Fruit fly (Drosophila melanogaster): ENCODE results near the gene Flo2.

The Flo2 gene

DNA sequence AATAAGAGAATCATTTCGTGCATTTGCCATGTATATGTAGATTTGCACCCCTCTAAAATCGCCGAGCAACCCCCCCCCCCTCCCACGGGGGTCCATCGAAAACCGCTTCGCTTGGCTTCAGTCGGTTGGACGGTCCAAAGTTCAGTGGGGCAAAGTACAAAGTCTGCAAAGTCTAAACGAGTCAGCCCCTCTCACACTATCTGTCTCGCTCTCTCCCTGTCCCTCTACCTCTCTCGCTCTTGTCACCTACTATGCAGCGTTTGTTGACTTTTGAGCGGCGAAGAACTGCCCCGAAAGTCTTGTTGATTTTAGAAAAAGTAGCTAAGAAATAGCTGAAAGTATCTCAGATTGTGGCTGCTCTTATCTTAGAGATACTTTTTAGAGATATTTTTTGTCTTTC, 108.2 kb downstream of the Flo2 start:
- TF ChIP-seq kay (GFP tag; ENCODE audit: borderline replicate concordance) (peak; percentile 83), toe (GFP tag; optimal IDR thresholded peaks at IDR 0.05) (peak; percentile 71), ovo (GFP tag; optimal IDR thresholded peaks at IDR 0.05) (peak; percentile 73), Hr96 (GFP tag; optimal IDR thresholded peaks at IDR 0.05) (peak; percentile 90), CG14711 (tag; optimal IDR thresholded peaks at IDR 0.05) (peak; percentile 64), cnc (optimal IDR thresholded peaks at IDR 0.05) (no peak), CG7101 (tag; optimal IDR thresholded peaks at IDR 0.05) (peak; percentile 67), CG12768 (GFP tag; optimal IDR thresholded peaks at IDR 0.05) (peak; percentile 99), tj (GFP tag; optimal IDR thresholded peaks at IDR 0.05) (peak; percentile 95), Clk (GFP tag; optimal IDR thresholded peaks at IDR 0.05) (peak; percentile 73), CG11617 (GFP tag; optimal IDR thresholded peaks at IDR 0.05) (peak; percentile 85), Mnt (GFP tag; optimal IDR thresholded peaks at IDR 0.05) (peak; percentile 53), CG1620 (GFP tag; optimal IDR thresholded peaks at IDR 0.05) (peak; percentile 40), cic (GFP tag; optimal IDR thresholded peaks at IDR 0.05) (peak; percentile 41), pad (GFP tag; optimal IDR thresholded peaks at IDR 0.05) (peak; percentile 52), bab1 (GFP tag; optimal IDR thresholded peaks at IDR 0.05) (peak; percentile 8), CG33017 (tag; optimal IDR thresholded peaks at IDR 0.05) (peak; percentile 72), CG5204 (GFP tag; optimal IDR thresholded peaks at IDR 0.05) (peak; percentile 59), Crg-1 (GFP tag; optimal IDR thresholded peaks at IDR 0.05) (peak; percentile 58), CG7045 (GFP tag; optimal IDR thresholded peaks at IDR 0.05) (peak; percentile 79)

dm6 chrX:14949227-14949626, 110.1 kb downstream of the Flo2 start:
- TF ChIP-seq cic (GFP tag; optimal IDR thresholded peaks at IDR 0.05) (no peak), CG7045 (GFP tag; optimal IDR thresholded peaks at IDR 0.05) (no peak), CG7101 (tag; optimal IDR thresholded peaks at IDR 0.05) (no peak), CG14711 (tag; optimal IDR thresholded peaks at IDR 0.05) (no peak), CG33017 (tag; optimal IDR thresholded peaks at IDR 0.05) (no peak), Clk (GFP tag; optimal IDR thresholded peaks at IDR 0.05) (no peak), CG1620 (GFP tag; optimal IDR thresholded peaks at IDR 0.05) (no peak), Hr96 (GFP tag; optimal IDR thresholded peaks at IDR 0.05) (peak; percentile 11), Mnt (GFP tag; optimal IDR thresholded peaks at IDR 0.05) (peak; percentile 12)

- no peak for TF ChIP-seq cnc (optimal IDR thresholded peaks at IDR 0.05)
- TF ChIP-seq pad (GFP tag; optimal IDR thresholded peaks at IDR 0.05), result no peak
- peak; percentile 88 for TF ChIP-seq CG7045 (GFP tag; optimal IDR thresholded peaks at IDR 0.05)
- TF ChIP-seq bab1 (GFP tag; optimal IDR thresholded peaks at IDR 0.05), result peak; percentile 99
- TF ChIP-seq CG7101 (tag; optimal IDR thresholded peaks at IDR 0.05), result peak; percentile 97
- TF ChIP-seq CG5204 (GFP tag; optimal IDR thresholded peaks at IDR 0.05), result peak; percentile 90
- TF ChIP-seq CG33017 (tag; optimal IDR thresholded peaks at IDR 0.05), result peak; percentile 92
- TF ChIP-seq Mnt (GFP tag; optimal IDR thresholded peaks at IDR 0.05), result peak; percentile 85
- TF ChIP-seq kay (GFP tag; ENCODE audit: borderline replicate concordance), result peak; percentile 93
- TF ChIP-seq CG11617 (GFP tag; optimal IDR thresholded peaks at IDR 0.05), result peak; percentile 99
- peak; percentile 61 for TF ChIP-seq Clk (GFP tag; optimal IDR thresholded peaks at IDR 0.05)
- peak; percentile 91 for TF ChIP-seq Hr96 (GFP tag; optimal IDR thresholded peaks at IDR 0.05)
- peak; percentile 90 for TF ChIP-seq CG12768 (GFP tag; optimal IDR thresholded peaks at IDR 0.05)
- peak; percentile 98 for TF ChIP-seq CG1620 (GFP tag; optimal IDR thresholded peaks at IDR 0.05)
- TF ChIP-seq ovo (GFP tag; optimal IDR thresholded peaks at IDR 0.05), result peak; percentile 93
- TF ChIP-seq toe (GFP tag; optimal IDR thresholded peaks at IDR 0.05), result peak; percentile 79
- TF ChIP-seq cic (GFP tag; optimal IDR thresholded peaks at IDR 0.05), result no peak
- TF ChIP-seq tj (GFP tag; optimal IDR thresholded peaks at IDR 0.05), result peak; percentile 92
- TF ChIP-seq Crg-1 (GFP tag; optimal IDR thresholded peaks at IDR 0.05), result peak; percentile 96
- peak; percentile 93 for TF ChIP-seq CG14711 (tag; optimal IDR thresholded peaks at IDR 0.05)
Measured at dm6 chrX:14950273-14951272, 111.4 kb downstream of the Flo2 start.

DNA sequence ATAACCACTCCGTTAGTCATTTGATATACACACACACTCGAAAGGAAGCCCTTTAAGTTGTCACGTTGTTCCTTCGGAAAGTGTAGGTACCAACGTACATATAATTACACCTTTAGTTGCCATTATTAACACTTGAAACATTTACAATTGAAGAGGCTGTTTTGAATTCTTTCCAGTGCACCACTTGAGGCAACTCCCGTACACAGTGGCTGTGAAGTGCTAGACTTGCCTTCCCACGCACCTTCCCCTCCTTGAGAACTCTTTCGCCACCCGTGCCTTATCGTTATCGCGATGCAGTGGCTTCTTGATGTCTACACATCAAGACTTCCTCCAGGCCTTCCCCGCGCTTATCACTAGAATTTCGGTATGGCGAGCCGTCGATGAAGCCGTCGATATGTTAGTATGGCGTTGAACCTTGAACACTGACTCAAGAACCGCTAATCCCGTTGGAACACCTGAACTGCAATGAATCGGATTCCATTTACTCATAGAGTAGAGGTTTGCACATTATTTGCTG, 112.2 kb downstream of the Flo2 start:
- TF ChIP-seq ovo (GFP tag; optimal IDR thresholded peaks at IDR 0.05) (peak; percentile 1), cic (GFP tag; optimal IDR thresholded peaks at IDR 0.05) (no peak), pad (GFP tag; optimal IDR thresholded peaks at IDR 0.05) (peak; percentile 98)

DNA sequence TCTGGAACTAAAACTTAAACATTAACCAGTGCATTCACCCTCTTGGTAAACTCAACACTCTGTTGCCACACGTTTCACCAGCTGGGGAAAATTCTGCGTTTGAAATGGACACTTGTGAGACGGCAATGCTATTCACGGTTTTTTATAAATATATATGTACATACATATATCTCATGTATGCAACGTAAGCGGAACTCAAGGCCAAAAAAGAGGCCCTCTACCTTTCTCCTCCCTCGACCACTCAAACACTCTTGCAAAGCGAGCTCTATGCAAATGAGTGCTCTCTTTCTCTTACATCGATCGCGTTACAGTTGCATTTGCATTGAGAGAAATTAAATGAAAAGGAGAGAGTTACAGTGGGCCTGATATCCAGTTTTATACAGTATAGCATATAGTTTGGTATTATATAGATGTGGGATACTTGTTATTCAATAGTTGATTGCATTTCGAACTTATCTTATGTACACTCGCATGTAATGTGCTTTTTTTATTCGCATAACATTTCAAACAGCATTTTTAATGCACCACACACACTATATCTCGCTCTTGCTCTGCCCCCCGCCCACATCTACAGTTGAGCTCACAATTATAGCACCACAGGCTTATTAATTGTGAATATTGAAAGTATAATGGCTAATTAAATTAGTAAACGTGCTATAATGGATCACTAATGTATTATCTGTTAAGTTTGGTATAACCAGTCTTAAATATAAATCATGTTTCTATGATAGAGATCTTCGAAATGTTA, 113.1 kb downstream of the Flo2 start:
- TF ChIP-seq CG5204 (GFP tag; optimal IDR thresholded peaks at IDR 0.05) (no peak), Mnt (GFP tag; optimal IDR thresholded peaks at IDR 0.05) (peak; percentile 1), Crg-1 (GFP tag; optimal IDR thresholded peaks at IDR 0.05) (peak; percentile 18), ovo (GFP tag; optimal IDR thresholded peaks at IDR 0.05) (peak; percentile 47), bab1 (GFP tag; optimal IDR thresholded peaks at IDR 0.05) (peak; percentile 78), Hr96 (GFP tag; optimal IDR thresholded peaks at IDR 0.05) (no peak), toe (GFP tag; optimal IDR thresholded peaks at IDR 0.05) (no peak), CG11617 (GFP tag; optimal IDR thresholded peaks at IDR 0.05) (peak; percentile 39), Clk (GFP tag; optimal IDR thresholded peaks at IDR 0.05) (no peak), cic (GFP tag; optimal IDR thresholded peaks at IDR 0.05) (no peak), CG1620 (GFP tag; optimal IDR thresholded peaks at IDR 0.05) (no peak), pad (GFP tag; optimal IDR thresholded peaks at IDR 0.05) (peak; percentile 86), CG12768 (GFP tag; optimal IDR thresholded peaks at IDR 0.05) (no peak), CG7045 (GFP tag; optimal IDR thresholded peaks at IDR 0.05) (peak; percentile 29), cnc (optimal IDR thresholded peaks at IDR 0.05) (no peak), CG33017 (tag; optimal IDR thresholded peaks at IDR 0.05) (no peak), CG7101 (tag; optimal IDR thresholded peaks at IDR 0.05) (peak; percentile 62), tj (GFP tag; optimal IDR thresholded peaks at IDR 0.05) (peak; percentile 90), CG14711 (tag; optimal IDR thresholded peaks at IDR 0.05) (peak; percentile 28), kay (GFP tag; ENCODE audit: borderline replicate concordance) (peak; percentile 45)

All from whole organism, adult.